Worm (Caenorhabditis elegans) whole organism, early embryonic: ENCODE measurements around the gene F36D4.6.

Experiments
- B0310.2 ChIP-seq: sonication (generic microtip); optimal IDR thresholded peaks from 2 replicates; lab custom pipeline; 2016; ENCODE audit warnings: mild to moderate bottlenecking, missing genetic modification characterization, missing compliant biosample characterization
- F13C5.2 ChIP-seq: sonication (generic microtip); optimal IDR thresholded peaks from 2 replicates; lab custom pipeline; 2017; ENCODE audit warnings: mild to moderate bottlenecking, missing genetic modification characterization, inconsistent platforms, missing compliant biosample characterization
- aly-1 ChIP-seq: sonication (generic microtip); optimal IDR thresholded peaks from 2 replicates; lab custom pipeline; 2016; ENCODE audit warnings: missing genetic modification characterization, missing compliant biosample characterization
- ama-1 ChIP-seq: fragments of 150-350 bp; optimal IDR thresholded peaks from 2 replicates; lab custom pipeline; 2014
- ceh-13 ChIP-seq: fragments of 200-800 bp; sonication (Bioruptor generic); optimal IDR thresholded peaks from 2 replicates; lab custom pipeline; 2018; ENCODE audit warnings: mild to moderate bottlenecking, missing genetic modification characterization, missing compliant biosample characterization
- ceh-36 ChIP-seq: sonication (generic microtip); optimal IDR thresholded peaks from 2 replicates; lab custom pipeline; 2016; ENCODE audit warnings: missing genetic modification characterization, inconsistent platforms, missing compliant biosample characterization
- ets-7 ChIP-seq: sonication (generic microtip); optimal IDR thresholded peaks from 2 replicates; lab custom pipeline; 2016; ENCODE audit warnings: missing genotype, missing genetic modification characterization, missing compliant biosample characterization
- flt-1 ChIP-seq: fragments of 200-800 bp; sonication (Bioruptor generic); IDR thresholded peaks from 2 replicates; pipeline ENCODE4 v1.3.6; 2022; ENCODE audit warnings: missing genetic modification characterization, missing compliant biosample characterization
- hmbx-1 ChIP-seq: sonication (generic microtip); optimal IDR thresholded peaks from 2 replicates; lab custom pipeline; 2016; ENCODE audit warnings: mild to moderate bottlenecking, missing genetic modification characterization, missing compliant biosample characterization
- hmg-4 ChIP-seq: fragments of 200-800 bp; sonication (Bioruptor generic); optimal IDR thresholded peaks from 2 replicates; lab custom pipeline; 2018; ENCODE audit warnings: mild to moderate bottlenecking, missing genetic modification characterization, missing compliant biosample characterization
- hnd-1 ChIP-seq: sonication (generic microtip); optimal IDR thresholded peaks from 2 replicates; lab custom pipeline; 2016; ENCODE audit warnings: missing genetic modification characterization, missing compliant biosample characterization
- pes-1 ChIP-seq: fragments of 200-800 bp; sonication (Bioruptor generic); IDR thresholded peaks from 2 replicates; pipeline ENCODE4 v1.3.6; 2022; ENCODE audit warnings: missing genetic modification reagents, missing genetic modification characterization, missing compliant biosample characterization
- scrt-1 ChIP-seq: fragments of 200-800 bp; sonication (Bioruptor generic); IDR thresholded peaks from 2 replicates; pipeline ENCODE4 v1.3.6; 2022; ENCODE audit warnings: missing genetic modification characterization, missing compliant biosample characterization
- sea-1 ChIP-seq: fragments of 200-800 bp; sonication (Bioruptor generic); conservative IDR thresholded peaks from 2 replicates; pipeline ENCODE4 v1.3.6; 2022; ENCODE audit warnings: missing genetic modification characterization, missing compliant biosample characterization
- tbx-11 ChIP-seq: fragments of 200-800 bp; sonication (Bioruptor generic); IDR thresholded peaks from 2 replicates; pipeline ENCODE4 v1.3.6; 2022; ENCODE audit warnings: missing genetic modification characterization, missing compliant biosample characterization
- tbx-37 ChIP-seq: fragments of 200-800 bp; sonication (Bioruptor generic); conservative IDR thresholded peaks from 2 replicates; pipeline ENCODE4 v1.3.6; 2022; ENCODE audit warnings: missing genetic modification reagents, missing genetic modification characterization, missing compliant biosample characterization
- tra-4 ChIP-seq: sonication (generic microtip); optimal IDR thresholded peaks from 2 replicates; lab custom pipeline; 2017; ENCODE audit warnings: missing genetic modification characterization, missing compliant biosample characterization

F36D4.6 gene

ce11 chrV:9427075-9427474, at the start of gene F36D4.6:
TSS of gene F36D4.6 (minus strand) at chrV:9427175.
- TF ChIP-seq B0310.2 (tag; lab: Kevin White, UChicago) (no peak), aly-1 (no peak), tra-4 (tag; lab: Kevin White, UChicago) (no peak), ceh-13 (no peak), pes-1 (no peak), scrt-1 (GFP tag; lab: Robert Waterston, UW) (no peak), F13C5.2 (tag; lab: Kevin White, UChicago) (no peak), hmg-4 (GFP tag; lab: Kevin White, UChicago) (no peak), ceh-36 (tag; lab: Kevin White, UChicago) (no peak), flt-1 (GFP tag; lab: Robert Waterston, UW) (no peak), hmbx-1 (tag; lab: Kevin White, UChicago) (no peak), hnd-1 (no peak), sea-1 (GFP tag; lab: Robert Waterston, UW) (no peak), tbx-37 (no peak), tbx-11 (GFP tag; lab: Robert Waterston, UW) (no peak), ets-7 (tag; lab: Kevin White, UChicago) (no peak)

ce11 chrV:9473924-9474323, 46.9 kb upstream of the F36D4.6 start:
- TF ChIP-seq flt-1 (GFP tag; lab: Robert Waterston, UW) (no peak), pes-1 (no peak), scrt-1 (GFP tag; lab: Robert Waterston, UW) (no peak), ceh-13 (no peak)

DNA sequence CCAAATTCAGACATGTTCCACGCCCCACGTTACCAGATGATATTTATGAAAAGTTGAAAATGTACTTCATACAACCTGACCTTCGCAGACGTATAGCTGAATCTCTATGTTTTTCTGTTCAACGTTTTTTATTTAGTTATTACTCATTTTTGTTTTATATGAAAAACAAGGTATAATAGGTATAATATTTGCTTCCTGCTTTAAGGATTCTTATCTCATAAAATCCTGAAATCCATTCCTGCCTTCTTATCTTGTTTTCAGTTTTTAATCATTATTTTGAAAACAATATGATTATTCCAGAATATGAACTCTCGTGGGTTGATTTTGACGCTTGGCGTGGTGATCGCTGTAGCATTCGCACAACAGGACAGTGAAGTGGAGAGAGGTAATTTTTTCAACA, 44.7 kb upstream of the F36D4.6 start, which contains the start of gene flp-6:
flp-6 (plus strand) TSS at position 301 of the 400 bp plus-strand sequence.
- TF ChIP-seq F13C5.2 (tag; lab: Kevin White, UChicago) (no peak), hmg-4 (GFP tag; lab: Kevin White, UChicago) (no peak), pes-1 (no peak), sea-1 (GFP tag; lab: Robert Waterston, UW) (no peak), ceh-36 (tag; lab: Kevin White, UChicago) (no peak), B0310.2 (tag; lab: Kevin White, UChicago) (no peak), ceh-13 (no peak), aly-1 (no peak), ets-7 (tag; lab: Kevin White, UChicago) (no peak), tbx-37 (no peak), hmbx-1 (tag; lab: Kevin White, UChicago) (no peak), scrt-1 (GFP tag; lab: Robert Waterston, UW) (no peak), hnd-1 (no peak), flt-1 (GFP tag; lab: Robert Waterston, UW) (no peak), ama-1 (lab: Kevin White, UChicago) (no peak)

ce11 chrV:9465529-9465928, 38.6 kb upstream of the F36D4.6 start:
- TF ChIP-seq aly-1 (no peak), ama-1 (lab: Kevin White, UChicago) (no peak), ceh-13 (no peak), tbx-37 (no peak), flt-1 (GFP tag; lab: Robert Waterston, UW) (no peak), F13C5.2 (tag; lab: Kevin White, UChicago) (no peak), hnd-1 (no peak), tbx-11 (GFP tag; lab: Robert Waterston, UW) (no peak), B0310.2 (tag; lab: Kevin White, UChicago) (no peak)

ce11 chrV:9462605-9463004, 35.6 kb upstream of the F36D4.6 start, which contains the start of gene F07D3.3:
TSS of gene F07D3.3 (minus strand) at chrV:9462705.
- TF ChIP-seq hmbx-1 (tag; lab: Kevin White, UChicago) (no peak), tra-4 (tag; lab: Kevin White, UChicago) (no peak), ets-7 (tag; lab: Kevin White, UChicago) (no peak), aly-1 (no peak), B0310.2 (tag; lab: Kevin White, UChicago) (no peak)

DNA sequence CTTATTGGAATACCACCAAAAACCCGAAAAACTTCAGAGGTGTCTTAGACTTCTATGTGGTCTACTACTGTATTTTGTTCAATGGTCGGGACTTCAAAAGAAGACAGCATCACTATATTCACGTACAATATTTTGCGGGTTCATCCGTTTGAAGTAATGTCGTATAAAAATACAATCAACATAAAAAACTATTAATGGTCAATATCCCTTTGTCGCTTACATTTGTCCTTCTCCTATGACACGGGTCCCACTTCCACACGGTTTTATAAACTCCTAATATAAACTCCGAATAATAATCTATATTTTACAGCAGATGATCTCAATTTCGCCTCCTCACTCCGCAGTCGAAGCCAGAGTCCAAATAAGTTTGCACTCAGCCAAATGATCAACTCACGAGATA, 30.6 kb upstream of the F36D4.6 start:
- TF ChIP-seq tbx-11 (GFP tag; lab: Robert Waterston, UW) (no peak), tbx-37 (no peak), pes-1 (no peak), tra-4 (tag; lab: Kevin White, UChicago) (no peak), scrt-1 (GFP tag; lab: Robert Waterston, UW) (no peak), F13C5.2 (tag; lab: Kevin White, UChicago) (no peak), hmg-4 (GFP tag; lab: Kevin White, UChicago) (no peak), ets-7 (tag; lab: Kevin White, UChicago) (no peak), aly-1 (no peak), ama-1 (lab: Kevin White, UChicago) (no peak), ceh-13 (no peak), hnd-1 (no peak), sea-1 (GFP tag; lab: Robert Waterston, UW) (no peak), B0310.2 (tag; lab: Kevin White, UChicago) (no peak), hmbx-1 (tag; lab: Kevin White, UChicago) (no peak)

DNA sequence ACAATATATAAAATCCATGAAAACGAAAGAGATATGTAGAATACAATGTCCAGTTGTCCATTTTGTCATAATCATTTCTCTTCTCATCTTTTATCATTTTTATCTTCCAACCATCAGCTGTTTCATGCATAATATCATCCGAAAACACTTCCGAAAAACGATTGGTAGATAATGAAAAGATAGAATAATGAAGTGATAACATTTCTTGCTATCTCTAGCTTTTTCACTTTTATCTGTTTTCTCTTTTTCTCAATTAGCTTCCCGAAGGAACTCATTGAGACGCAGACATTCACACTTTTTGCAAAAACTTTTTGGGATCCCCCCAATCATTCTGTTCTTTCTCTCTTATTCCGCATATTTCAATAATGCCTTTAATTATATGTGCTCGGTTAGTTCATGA, 27.0 kb upstream of the F36D4.6 start:
- TF ChIP-seq ama-1 (lab: Kevin White, UChicago) (no peak), tbx-11 (GFP tag; lab: Robert Waterston, UW) (no peak), sea-1 (GFP tag; lab: Robert Waterston, UW) (no peak), hmg-4 (GFP tag; lab: Kevin White, UChicago) (no peak), F13C5.2 (tag; lab: Kevin White, UChicago) (no peak), hnd-1 (no peak), scrt-1 (GFP tag; lab: Robert Waterston, UW) (no peak), aly-1 (no peak)

DNA sequence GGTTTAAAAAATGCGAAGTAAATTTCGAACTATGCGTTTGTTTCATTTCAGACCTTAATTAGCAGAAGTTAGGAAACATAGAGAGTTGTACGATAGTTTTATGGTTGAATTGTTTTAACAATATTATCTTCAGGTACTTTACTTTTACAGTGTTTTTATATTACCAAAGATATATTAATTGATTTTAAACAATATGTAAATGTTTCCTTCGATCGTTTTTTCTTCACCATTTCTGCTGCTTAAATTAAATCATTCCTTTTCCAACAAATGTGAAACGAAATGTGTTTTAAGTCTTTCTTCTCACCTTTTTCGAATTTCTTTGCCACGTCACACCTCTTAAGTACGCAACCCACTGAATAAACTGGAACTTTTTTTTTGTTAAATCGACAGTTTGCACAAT, 26.4 kb upstream of the F36D4.6 start:
- TF ChIP-seq tbx-37 (no peak), hnd-1 (no peak), scrt-1 (GFP tag; lab: Robert Waterston, UW) (no peak), tbx-11 (GFP tag; lab: Robert Waterston, UW) (no peak), ets-7 (tag; lab: Kevin White, UChicago) (no peak), aly-1 (no peak), B0310.2 (tag; lab: Kevin White, UChicago) (no peak), pes-1 (no peak), tra-4 (tag; lab: Kevin White, UChicago) (no peak), F13C5.2 (tag; lab: Kevin White, UChicago) (no peak)
